Worm (Caenorhabditis elegans) whole organism, L1 larva: ENCODE results near the gene R160.10.

Source experiments
- C16A3.4 ChIP-seq: fragments of 150-350 bp; optimal IDR thresholded peaks from 2 replicates; lab custom pipeline; 2014; ENCODE audit warnings: missing biosample characterization, missing genetic modification characterization
- C34B4.2 ChIP-seq: sonication (generic microtip); optimal IDR thresholded peaks from 2 replicates; lab custom pipeline; 2017; ENCODE audit warnings: mild to moderate bottlenecking, missing genetic modification characterization, missing compliant biosample characterization
- Y116A8C.19 ChIP-seq: sonication (generic microtip); optimal IDR thresholded peaks from 2 replicates; lab custom pipeline; 2016; ENCODE audit warnings: missing compliant biosample characterization, missing genetic modification characterization, borderline replicate concordance
- alr-1 ChIP-seq: fragments of 200-800 bp; sonication (Bioruptor generic); optimal IDR thresholded peaks from 2 replicates; lab custom pipeline; 2018; ENCODE audit warnings: borderline replicate concordance, mild to moderate bottlenecking, missing genetic modification characterization, missing compliant biosample characterization
- aly-2 ChIP-seq: fragments of 150-350 bp; optimal IDR thresholded peaks from 2 replicates; lab custom pipeline; 2014; ENCODE audit warnings: missing biosample characterization, missing genetic modification characterization
- ama-1 ChIP-seq: fragments of 150-350 bp; optimal IDR thresholded peaks from 2 replicates; lab custom pipeline; 2014
- blmp-1 ChIP-seq: fragments of 150-350 bp; optimal IDR thresholded peaks from 2 replicates; lab custom pipeline; 2014; ENCODE audit warnings: missing biosample characterization, missing genetic modification characterization
- ceh-63 ChIP-seq: fragments of 200-800 bp; sonication (Bioruptor generic); optimal IDR thresholded peaks from 2 replicates; lab custom pipeline; 2018; ENCODE audit warnings: mild to moderate bottlenecking, missing genetic modification characterization, missing compliant biosample characterization
- ceh-82 ChIP-seq, 3 experiments: fragments of 150-350 bp in 1 of 3; sonication (generic microtip) in 2 of 3; optimal IDR thresholded peaks; 2 replicates each; lab custom pipeline; 2014 to 2017; ENCODE audit warnings: missing biosample characterization in 3 of 3, missing genetic modification characterization in 3 of 3
- ceh-90 ChIP-seq: sonication (generic microtip); optimal IDR thresholded peaks from 2 replicates; lab custom pipeline; 2016; ENCODE audit warnings: missing genetic modification characterization, missing compliant biosample characterization
- ces-1 ChIP-seq: fragments of 150-350 bp; optimal IDR thresholded peaks from 2 replicates; lab custom pipeline; 2014; ENCODE audit warnings: missing biosample characterization, missing genetic modification reagents, missing genetic modification characterization
- dpl-1 ChIP-seq, 3 experiments: fragments of 150-350 bp in 2 of 3; sonication (generic microtip) in 1 of 3; optimal IDR thresholded peaks; 2 replicates each; lab custom pipeline; 2014 to 2017; ENCODE audit warnings: missing biosample characterization in 3 of 3, missing genetic modification characterization in 3 of 3, missing genetic modification reagents in 3 of 3
- dsc-1 ChIP-seq: sonication (generic microtip); optimal IDR thresholded peaks from 2 replicates; lab custom pipeline; 2016; ENCODE audit warnings: mild to moderate bottlenecking, missing genetic modification characterization, missing compliant biosample characterization
- efl-3 ChIP-seq: fragments of 200-800 bp; sonication (Bioruptor generic); optimal IDR thresholded peaks from 2 replicates; lab custom pipeline; 2018; ENCODE audit warnings: mild to moderate bottlenecking, missing genetic modification characterization, missing compliant biosample characterization
- ets-5 ChIP-seq: fragments of 200-800 bp; sonication (Bioruptor generic); IDR thresholded peaks from 2 replicates; pipeline ENCODE4 v1.3.6; 2022; ENCODE audit warnings: missing genetic modification characterization, missing compliant biosample characterization
- fkh-10 ChIP-seq: sonication (generic microtip); optimal IDR thresholded peaks from 2 replicates; lab custom pipeline; 2017; ENCODE audit warnings: missing biosample characterization, missing genetic modification reagents, missing genetic modification characterization
- fos-1 ChIP-seq: fragments of 150-350 bp; optimal IDR thresholded peaks from 2 replicates; lab custom pipeline; 2014; ENCODE audit warnings: missing biosample characterization, missing genetic modification characterization
- irx-1 ChIP-seq: sonication (generic microtip); optimal IDR thresholded peaks from 2 replicates; lab custom pipeline; 2016; ENCODE audit warnings: missing genetic modification characterization, missing compliant biosample characterization
- jun-1 ChIP-seq: fragments of 150-350 bp; optimal IDR thresholded peaks from 2 replicates; lab custom pipeline; 2014; ENCODE audit warnings: missing biosample characterization, missing genetic modification reagents, missing genetic modification characterization
- lin-14 ChIP-seq: fragments of 200-800 bp; sonication (Bioruptor generic); optimal IDR thresholded peaks from 2 replicates; lab custom pipeline; 2018; ENCODE audit warnings: mild to moderate bottlenecking, missing genetic modification characterization, moderate library complexity, missing compliant biosample characterization
- lin-35 ChIP-seq, 2 experiments: fragments of 150-350 bp; optimal IDR thresholded peaks; 2 replicates each; lab custom pipeline; 2014; ENCODE audit warnings: missing biosample characterization in 2 of 2, missing genetic modification characterization in 2 of 2, missing genetic modification reagents in 2 of 2
- lin-39 ChIP-seq: fragments of 150-350 bp; optimal IDR thresholded peaks from 2 replicates; lab custom pipeline; 2014; ENCODE audit warnings: missing biosample characterization, missing genetic modification reagents, missing genetic modification characterization
- lir-3 ChIP-seq: sonication (generic microtip); optimal IDR thresholded peaks from 2 replicates; lab custom pipeline; 2016; ENCODE audit warnings: mild to moderate bottlenecking, missing genetic modification characterization, moderate library complexity, missing compliant biosample characterization; ENCODE audit not compliant: poor library complexity
- lsy-2 ChIP-seq, 2 experiments: fragments of 150-350 bp; optimal IDR thresholded peaks; 2 replicates each; lab custom pipeline; 2014; ENCODE audit warnings: missing biosample characterization in 2 of 2, missing genetic modification characterization in 2 of 2
- mep-1 ChIP-seq: fragments of 150-350 bp; optimal IDR thresholded peaks from 2 replicates; lab custom pipeline; 2014; ENCODE audit warnings: missing biosample characterization, missing genetic modification characterization
- nhr-11 ChIP-seq: fragments of 150-350 bp; optimal IDR thresholded peaks from 2 replicates; lab custom pipeline; 2014; ENCODE audit warnings: missing biosample characterization, missing genetic modification characterization
- nhr-19 ChIP-seq: fragments of 200-800 bp; sonication (Bioruptor generic); conservative IDR thresholded peaks from 2 replicates; pipeline ENCODE4 v1.3.6; 2022; ENCODE audit warnings: missing genetic modification characterization, missing compliant biosample characterization
- nhr-20 ChIP-seq: sonication (generic microtip); optimal IDR thresholded peaks from 2 replicates; lab custom pipeline; 2016; ENCODE audit warnings: mild to moderate bottlenecking, missing genetic modification characterization, missing compliant biosample characterization
- nhr-47 ChIP-seq: sonication (generic microtip); optimal IDR thresholded peaks from 2 replicates; lab custom pipeline; 2016; ENCODE audit warnings: mild to moderate bottlenecking, missing genetic modification characterization, moderate library complexity, missing compliant biosample characterization
- nhr-71 ChIP-seq: sonication (generic microtip); optimal IDR thresholded peaks from 2 replicates; lab custom pipeline; 2016; ENCODE audit warnings: mild to moderate bottlenecking, missing genetic modification characterization, moderate library complexity, missing compliant biosample characterization
- nhr-76 ChIP-seq: sonication (generic microtip); optimal IDR thresholded peaks from 2 replicates; lab custom pipeline; 2017; ENCODE audit warnings: missing biosample characterization, missing genetic modification characterization
- nhr-84 ChIP-seq: sonication (generic microtip); optimal IDR thresholded peaks from 2 replicates; lab custom pipeline; 2017; ENCODE audit warnings: missing biosample characterization, missing genetic modification characterization
- nhr-85 ChIP-seq: sonication (generic microtip); peaks from one replicate; lab custom pipeline; 2016; ENCODE audit warnings: missing genetic modification characterization, inconsistent platforms, missing compliant biosample characterization
- nhr-90 ChIP-seq: sonication (generic microtip); optimal IDR thresholded peaks from 2 replicates; lab custom pipeline; 2016; ENCODE audit warnings: mild to moderate bottlenecking, missing genetic modification characterization, missing compliant biosample characterization; ENCODE audit not compliant: poor library complexity
- pag-3 ChIP-seq: sonication (generic microtip); optimal IDR thresholded peaks from 2 replicates; lab custom pipeline; 2017; ENCODE audit warnings: missing genetic modification characterization, mild to moderate bottlenecking, missing compliant biosample characterization, antibody characterized with exemption, borderline replicate concordance; ENCODE audit not compliant: insufficient read depth
- pqm-1 ChIP-seq: sonication (generic microtip); optimal IDR thresholded peaks from 3 replicates; lab custom pipeline; 2017; ENCODE audit warnings: missing biosample characterization, missing genetic modification characterization
- rnt-1 ChIP-seq: sonication (generic microtip); optimal IDR thresholded peaks from 2 replicates; lab custom pipeline; 2016; ENCODE audit warnings: mild to moderate bottlenecking, missing genetic modification characterization, moderate library complexity, missing compliant biosample characterization
- snpc-4 ChIP-seq: fragments of 150-350 bp; optimal IDR thresholded peaks from 2 replicates; lab custom pipeline; 2014; ENCODE audit warnings: missing biosample characterization, missing genetic modification characterization
- snu-23 ChIP-seq: sonication (generic microtip); optimal IDR thresholded peaks from 2 replicates; lab custom pipeline; 2016; ENCODE audit warnings: missing genetic modification characterization, missing compliant biosample characterization
- sptf-1 ChIP-seq: fragments of 150-350 bp; optimal IDR thresholded peaks from 2 replicates; lab custom pipeline; 2014; ENCODE audit warnings: missing biosample characterization, missing genetic modification characterization
- tbx-2 ChIP-seq: sonication (generic microtip); optimal IDR thresholded peaks from 2 replicates; lab custom pipeline; 2016; ENCODE audit warnings: missing genetic modification characterization, missing compliant biosample characterization
- tlp-1 ChIP-seq: fragments of 150-350 bp; optimal IDR thresholded peaks from 2 replicates; lab custom pipeline; 2014; ENCODE audit warnings: missing biosample characterization, missing genetic modification characterization
- unc-30 ChIP-seq: sonication (generic microtip); optimal IDR thresholded peaks from 2 replicates; lab custom pipeline; 2017; ENCODE audit warnings: missing biosample characterization, missing genetic modification characterization
- unc-62 ChIP-seq: fragments of 150-350 bp; optimal IDR thresholded peaks from 2 replicates; lab custom pipeline; 2014; ENCODE audit warnings: missing biosample characterization, missing genetic modification reagents, missing genetic modification characterization
- unc-86 ChIP-seq: sonication (generic microtip); optimal IDR thresholded peaks from 2 replicates; lab custom pipeline; 2016; ENCODE audit warnings: missing genetic modification characterization, missing compliant biosample characterization
- unc-98 ChIP-seq: fragments of 200-800 bp; sonication (Bioruptor generic); IDR thresholded peaks from 2 replicates; pipeline ENCODE4 v1.3.6; 2022; ENCODE audit warnings: missing genetic modification characterization, missing compliant biosample characterization
- vab-15 ChIP-seq: sonication (generic microtip); optimal IDR thresholded peaks from 2 replicates; lab custom pipeline; 2017; ENCODE audit warnings: missing genotype, mild to moderate bottlenecking, missing genetic modification characterization, missing compliant biosample characterization
- xbp-1 ChIP-seq: sonication (generic microtip); optimal IDR thresholded peaks from 2 replicates; lab custom pipeline; 2016; ENCODE audit warnings: missing genetic modification characterization, missing compliant biosample characterization
- zag-1 ChIP-seq: fragments of 150-350 bp; optimal IDR thresholded peaks from 2 replicates; lab custom pipeline; 2014; ENCODE audit warnings: missing biosample characterization, missing genetic modification characterization
- zip-4 ChIP-seq: fragments of 200-800 bp; sonication (Bioruptor generic); optimal IDR thresholded peaks from 2 replicates; lab custom pipeline; 2018; ENCODE audit warnings: mild to moderate bottlenecking, missing genetic modification characterization, moderate library complexity, missing compliant biosample characterization

R160.10 gene

DNA sequence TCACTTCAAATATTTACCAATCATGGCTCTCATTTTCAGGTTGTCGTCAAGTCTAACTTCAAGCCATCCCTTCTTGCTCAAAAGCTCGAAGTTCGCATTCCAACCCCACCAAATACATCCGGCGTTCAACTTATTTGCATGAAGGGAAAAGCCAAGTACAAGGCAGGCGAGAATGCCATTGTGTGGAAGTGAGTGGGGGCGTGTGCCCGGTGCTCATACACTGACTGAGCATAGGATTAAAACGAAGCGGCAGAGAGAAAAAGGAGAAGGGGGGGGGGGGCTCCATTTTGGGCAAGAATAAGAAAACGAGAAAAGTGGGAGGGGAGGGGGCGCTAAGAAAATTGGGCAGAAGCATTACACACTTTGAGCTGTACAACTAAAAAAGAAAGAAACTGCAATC is 24.4 kb upstream of the R160.10 start:
- TF ChIP-seq nhr-84 (tag; lab: Kevin White, UChicago) = no peak
- no peak for TF ChIP-seq lin-39 (tag; lab: Kevin White, UChicago)
- peak; percentile 63 for TF ChIP-seq lin-14 (GFP tag; lab: Kevin White, UChicago)
- no peak for TF ChIP-seq nhr-47 (tag; lab: Kevin White, UChicago)
- TF ChIP-seq nhr-20 = no peak
- no peak for TF ChIP-seq zag-1
- peak in 1 of 3 experiments; percentile 2 for TF ChIP-seq ceh-82 (tag; optimal IDR thresholded peaks at IDR 0.05; lab: Kevin White, UChicago)
- no peak for TF ChIP-seq dsc-1
- TF ChIP-seq irx-1 = no peak
- TF ChIP-seq jun-1 (tag; lab: Kevin White, UChicago) = no peak
- no peak for TF ChIP-seq nhr-76
- no peak for TF ChIP-seq pag-3 (tag; lab: Kevin White, UChicago)
- TF ChIP-seq nhr-19 (GFP tag; lab: Robert Waterston, UW) = no peak

DNA sequence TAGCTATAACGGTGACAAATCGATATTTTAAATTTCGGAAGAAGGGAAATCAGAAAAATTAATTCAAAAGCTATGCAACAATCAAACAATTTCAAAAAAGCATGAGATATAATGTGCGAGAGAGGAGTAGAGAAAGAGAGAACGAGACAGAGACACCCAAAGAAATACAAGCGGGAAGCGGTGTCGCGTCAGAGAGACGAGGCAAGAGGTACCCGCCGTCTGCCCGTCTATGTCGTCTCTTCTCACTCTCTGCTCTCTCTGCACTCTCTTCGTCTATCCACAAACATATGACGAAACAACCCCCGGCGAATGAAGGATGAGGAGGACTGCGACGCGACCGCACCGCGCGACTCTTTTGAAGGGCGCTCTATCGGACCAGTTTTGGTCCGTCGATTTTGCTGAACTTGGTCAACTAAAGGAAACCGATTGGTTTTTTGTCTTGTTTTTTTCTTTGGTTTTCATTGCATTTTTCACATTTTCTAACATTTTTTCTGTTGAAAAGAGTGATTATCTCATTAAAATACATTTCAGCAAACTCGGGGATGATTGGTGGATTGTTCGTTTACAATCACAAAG is 21.6 kb upstream of the R160.10 start, which contains the start of gene dpy-23:
Gene dpy-23, plus strand, starts transcription at position 526 of the 576 bp plus-strand sequence.
- TF ChIP-seq ama-1 (lab: Kevin White, UChicago) (no peak), fos-1 (tag; lab: Kevin White, UChicago) (peak; percentile 91), rnt-1 (peak; percentile 91), dpl-1 (GFP tag; optimal IDR thresholded peaks at IDR 0.05; lab: Kevin White, UChicago) (peak; percentile 57 to 63 (median 61)), efl-3 (GFP tag; lab: Kevin White, UChicago) (no peak), ets-5 (GFP tag; lab: Robert Waterston, UW) (no peak), nhr-11 (tag; lab: Kevin White, UChicago) (peak; percentile 87), alr-1 (tag; lab: Kevin White, UChicago) (no peak), nhr-19 (GFP tag; lab: Robert Waterston, UW) (peak; percentile 92), lsy-2 (tag; optimal IDR thresholded peaks at IDR 0.05; lab: Kevin White, UChicago) (peak; percentile 81 to 93), Y116A8C.19 (no peak), nhr-84 (tag; lab: Kevin White, UChicago) (no peak), ceh-90 (tag; lab: Kevin White, UChicago) (no peak), irx-1 (peak; percentile 66), zip-4 (GFP tag; lab: Kevin White, UChicago) (peak; percentile 75), vab-15 (peak; percentile 67), mep-1 (tag; lab: Kevin White, UChicago) (peak; percentile 91), unc-98 (GFP tag; lab: Robert Waterston, UW) (peak; percentile 56), zag-1 (peak; percentile 59), ceh-63 (GFP tag; lab: Kevin White, UChicago) (no peak), pag-3 (tag; lab: Kevin White, UChicago) (no peak), pqm-1 (tag; lab: Kevin White, UChicago) (no peak), lin-14 (GFP tag; lab: Kevin White, UChicago) (peak; percentile 99), sptf-1 (tag; lab: Kevin White, UChicago) (no peak), fkh-10 (GFP tag; lab: Kevin White, UChicago) (peak; percentile 97), ceh-82 (tag; optimal IDR thresholded peaks at IDR 0.05; lab: Kevin White, UChicago) (peak; percentile 51 to 97 (median 93)), nhr-71 (tag; lab: Kevin White, UChicago) (peak; percentile 98), ces-1 (GFP tag; lab: Kevin White, UChicago) (peak; percentile 66), lir-3 (peak; percentile 84), tlp-1 (tag; lab: Kevin White, UChicago) (no peak), aly-2 (tag; lab: Kevin White, UChicago) (peak; percentile 57), lin-35 (GFP tag; optimal IDR thresholded peaks at IDR 0.05; lab: Kevin White, UChicago) (peak; percentile 84), tbx-2 (tag; lab: Kevin White, UChicago) (peak; percentile 96), snu-23 (GFP tag; lab: Kevin White, UChicago) (peak; percentile 96), unc-62 (no peak), snpc-4 (tag; lab: Kevin White, UChicago) (peak; percentile 40), nhr-20 (peak; percentile 96), xbp-1 (tag; lab: Kevin White, UChicago) (peak; percentile 94), C34B4.2 (tag; lab: Kevin White, UChicago) (no peak), nhr-85 (tag; lab: Kevin White, UChicago) (peak; percentile 98), blmp-1 (tag; lab: Kevin White, UChicago) (peak; percentile 58), C16A3.4 (tag; lab: Kevin White, UChicago) (peak; percentile 71), nhr-90 (tag; lab: Kevin White, UChicago) (peak; percentile 89), unc-30 (tag; lab: Kevin White, UChicago) (no peak), unc-86 (tag; lab: Kevin White, UChicago) (peak; percentile 94)
